Fruit fly (Drosophila melanogaster) S2 (cell line): ENCODE measurements around the gene Brr2.
A peak's percentile ranks its signal among the peaks of the same experiment; 100 is the strongest.

ENCODE experiments used
- CG8478 ChIP-seq: fragments of >200 bp; optimal IDR thresholded peaks from 2 replicates; lab custom pipeline; 2018
- CTCF ChIP-seq, 2 experiments: fragments of >200 bp; optimal IDR thresholded peaks; 2 replicates each; lab custom pipeline; 2018

Brr2 gene

DNA sequence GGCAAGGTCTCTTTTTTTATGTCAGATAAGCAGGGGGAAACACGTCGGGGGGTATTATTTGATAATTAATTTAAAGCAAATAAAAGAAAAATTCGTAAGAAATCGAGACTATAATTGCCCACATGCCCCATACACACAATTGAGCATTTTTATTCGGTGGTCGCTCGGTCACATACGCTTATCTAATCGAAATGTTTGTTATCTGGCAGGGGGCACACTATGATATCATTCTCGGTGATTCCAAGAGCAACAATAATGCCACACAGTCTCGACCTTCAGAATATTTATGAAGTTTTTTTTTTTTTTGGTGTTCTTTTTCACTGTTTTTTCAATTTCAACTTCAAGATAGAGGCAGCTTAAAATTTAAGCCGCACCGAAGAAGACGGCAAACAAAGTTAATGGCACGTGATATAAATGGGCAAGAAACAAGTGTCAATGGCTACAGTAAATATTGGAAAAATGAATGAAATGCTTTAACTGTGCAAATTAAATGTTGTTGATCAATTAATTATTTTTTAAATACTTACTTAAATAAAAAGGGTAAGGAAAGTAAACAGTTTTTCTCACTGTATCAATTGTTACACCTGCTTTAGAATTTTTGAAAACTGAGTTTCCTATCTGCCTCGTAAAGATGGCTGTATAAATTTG is 31.8 kb upstream of the Brr2 start:
- TF ChIP-seq CG8478 (lab: Kevin White, UChicago) = no peak
- no peak for TF ChIP-seq CTCF (optimal IDR thresholded peaks at IDR 0.05; lab: Kevin White, UChicago)

- TF ChIP-seq CG8478 (lab: Kevin White, UChicago) (no peak), CTCF (optimal IDR thresholded peaks at IDR 0.05; lab: Kevin White, UChicago) (no peak)
Observed at dm6 chr3L:15998217-15998616, 30.5 kb upstream of the Brr2 start.

dm6 chr3L:15996019-15996418 is 28.3 kb upstream of the Brr2 start:
- TF ChIP-seq CG8478 (lab: Kevin White, UChicago) (no peak), CTCF (optimal IDR thresholded peaks at IDR 0.05; lab: Kevin White, UChicago) (no peak)

DNA sequence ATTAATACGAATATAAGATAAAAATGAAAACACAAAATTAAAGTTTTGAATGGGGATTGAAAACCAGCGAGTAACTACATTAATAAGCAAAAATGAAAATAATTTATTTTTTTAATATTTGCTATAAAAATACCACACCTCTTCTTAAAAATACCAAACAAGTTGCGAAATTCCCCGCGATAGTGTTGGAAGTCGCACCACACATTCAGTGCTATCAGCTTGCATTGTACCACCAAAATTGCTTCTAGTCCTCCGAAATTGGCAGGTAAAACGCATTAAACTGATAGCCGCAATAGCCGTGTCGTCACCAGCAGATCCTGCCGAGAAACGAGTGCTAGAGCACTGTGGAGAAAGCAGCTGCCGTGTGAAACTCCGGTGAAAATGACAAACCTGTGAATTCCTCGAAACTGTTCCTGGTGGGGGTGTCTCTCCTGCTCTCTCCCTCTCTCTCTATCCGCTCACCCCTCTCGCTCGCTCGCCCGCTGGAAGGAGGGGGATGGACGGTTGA is 20.4 kb upstream of the Brr2 start, which contains the start of gene Hip14:
Gene Hip14 (plus strand): TSS at position 198 of the 508 bp plus-strand sequence.
- TF ChIP-seq CG8478 (lab: Kevin White, UChicago) = no peak
- peak in 1 of 2 experiments; percentile 32 for TF ChIP-seq CTCF (optimal IDR thresholded peaks at IDR 0.05; lab: Kevin White, UChicago)

dm6 chr3L:15987635-15988034 is 20.0 kb upstream of the Brr2 start, which contains the start of gene PolD1:
TSS of gene PolD1 (minus strand) at chr3L:15987815.
- no peak for TF ChIP-seq CG8478 (lab: Kevin White, UChicago)
- TF ChIP-seq CTCF (optimal IDR thresholded peaks at IDR 0.05; lab: Kevin White, UChicago) = no peak

DNA sequence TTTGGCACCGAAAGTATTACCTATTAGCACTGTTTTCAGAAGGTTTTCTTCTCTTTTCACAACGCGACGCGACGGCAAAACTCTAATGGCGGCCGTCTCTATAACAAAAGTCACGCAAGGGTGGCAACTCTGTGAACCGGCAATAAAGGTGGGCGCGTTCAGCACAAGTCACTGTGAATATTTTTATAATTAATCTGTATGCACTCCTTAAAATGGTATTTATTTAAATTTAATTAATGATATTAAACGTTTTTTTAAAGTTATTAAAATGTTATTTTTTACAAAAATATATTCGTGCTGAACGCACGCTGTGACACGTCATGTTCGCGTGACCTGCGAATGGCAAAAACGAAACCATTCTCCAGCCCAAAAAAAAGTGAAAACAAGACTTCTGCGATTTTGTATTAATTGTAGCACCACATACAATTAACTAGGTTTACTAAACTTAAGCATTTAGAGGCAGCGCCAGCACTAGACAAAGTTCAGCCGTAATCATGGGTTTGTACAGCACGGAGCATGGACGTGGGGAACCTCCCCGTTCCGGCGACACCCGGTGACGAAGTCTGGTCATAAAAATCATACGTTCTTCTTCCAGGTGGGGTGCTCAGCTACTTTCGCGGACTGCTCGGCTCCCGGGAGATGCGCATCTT is 15.2 kb upstream of the Brr2 start, which contains the start of the genes brm and Arl1:
Gene brm (minus strand): TSS at position 87 of the 650 bp plus-strand sequence.
Gene Arl1 (plus strand): TSS at position 353 of the 650 bp plus-strand sequence.
- TF ChIP-seq CTCF (optimal IDR thresholded peaks at IDR 0.05; lab: Kevin White, UChicago) (no peak), CG8478 (lab: Kevin White, UChicago) (no peak)

DNA sequence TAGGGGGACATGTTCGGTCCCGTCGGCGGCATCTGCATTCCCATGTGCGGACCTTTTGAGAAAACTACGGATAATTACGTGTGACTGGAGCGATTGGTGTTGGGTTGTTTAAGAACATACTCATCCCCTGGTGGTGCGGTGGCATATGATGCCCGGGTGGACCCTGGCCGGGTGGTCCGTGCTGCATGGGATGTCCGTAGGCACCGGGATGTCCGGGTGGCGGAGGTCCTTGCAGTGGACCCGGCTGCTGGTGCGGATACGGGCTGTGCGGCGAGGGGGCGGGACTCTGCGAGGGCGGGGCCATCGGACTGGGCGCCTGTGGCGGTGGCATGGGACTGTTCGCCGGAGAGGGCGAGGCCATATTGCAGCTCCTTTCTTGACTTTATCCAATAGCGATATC is 14.5 kb upstream of the Brr2 start:
- TF ChIP-seq CTCF (optimal IDR thresholded peaks at IDR 0.05; lab: Kevin White, UChicago) (no peak), CG8478 (lab: Kevin White, UChicago) (no peak)

DNA sequence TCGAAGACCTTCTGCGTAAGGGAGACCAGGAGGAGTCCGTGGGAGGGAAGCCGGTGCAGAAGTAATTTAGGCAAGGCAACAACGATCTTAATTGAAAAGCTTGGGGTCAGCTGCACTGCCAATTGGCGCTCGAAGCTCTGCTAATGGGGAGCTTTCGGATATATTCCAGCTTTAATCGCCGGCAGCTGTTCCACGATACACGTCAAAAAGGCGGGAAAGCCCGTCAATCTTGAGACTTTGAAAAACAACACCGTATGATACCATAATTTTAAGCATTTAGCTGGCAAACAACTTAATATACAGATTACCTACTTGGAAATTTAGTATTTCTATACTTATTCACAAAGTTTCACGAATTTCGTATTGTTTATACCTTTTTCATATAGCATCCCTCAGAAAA is 13.7 kb upstream of the Brr2 start:
- TF ChIP-seq CG8478 (lab: Kevin White, UChicago) (no peak), CTCF (optimal IDR thresholded peaks at IDR 0.05; lab: Kevin White, UChicago) (no peak)

dm6 chr3L:15979912-15980311 is 12.2 kb upstream of the Brr2 start, which contains the start of gene CG17027:
TSS of gene CG17027 (plus strand) at chr3L:15980100.
- TF ChIP-seq CG8478 (lab: Kevin White, UChicago) = no peak
- TF ChIP-seq CTCF (optimal IDR thresholded peaks at IDR 0.05; lab: Kevin White, UChicago) = no peak

DNA sequence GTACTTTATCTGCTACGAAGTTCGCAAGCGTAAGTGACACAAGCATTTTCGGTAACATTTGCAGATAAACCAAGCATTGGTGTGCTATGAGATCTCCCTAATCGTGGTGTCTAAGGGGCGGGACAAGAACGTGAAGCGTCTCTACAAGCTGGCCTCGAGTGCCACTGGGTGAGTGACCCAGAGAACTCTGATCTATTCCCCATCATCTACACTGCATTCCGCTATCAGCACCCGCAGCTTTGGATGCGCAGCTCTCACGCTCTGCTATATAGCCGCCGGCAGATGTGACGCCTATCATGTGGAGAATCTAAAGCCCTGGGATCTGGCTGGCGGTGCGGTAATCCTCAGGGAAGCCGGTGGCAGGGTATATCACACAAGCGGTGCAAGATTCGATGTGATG is 11.6 kb upstream of the Brr2 start:
- TF ChIP-seq CG8478 (lab: Kevin White, UChicago) (no peak), CTCF (optimal IDR thresholded peaks at IDR 0.05; lab: Kevin White, UChicago) (no peak)

dm6 chr3L:15978224-15978623 is 10.6 kb upstream of the Brr2 start, which contains the start of gene CG17028:
TSS of gene CG17028 (plus strand) at chr3L:15978524.
- TF ChIP-seq CG8478 (lab: Kevin White, UChicago) (no peak), CTCF (optimal IDR thresholded peaks at IDR 0.05; lab: Kevin White, UChicago) (no peak)

dm6 chr3L:15977565-15977964 is 9.9 kb upstream of the Brr2 start:
- TF ChIP-seq CG8478 (lab: Kevin White, UChicago) = no peak
- TF ChIP-seq CTCF (optimal IDR thresholded peaks at IDR 0.05; lab: Kevin White, UChicago) = no peak

DNA sequence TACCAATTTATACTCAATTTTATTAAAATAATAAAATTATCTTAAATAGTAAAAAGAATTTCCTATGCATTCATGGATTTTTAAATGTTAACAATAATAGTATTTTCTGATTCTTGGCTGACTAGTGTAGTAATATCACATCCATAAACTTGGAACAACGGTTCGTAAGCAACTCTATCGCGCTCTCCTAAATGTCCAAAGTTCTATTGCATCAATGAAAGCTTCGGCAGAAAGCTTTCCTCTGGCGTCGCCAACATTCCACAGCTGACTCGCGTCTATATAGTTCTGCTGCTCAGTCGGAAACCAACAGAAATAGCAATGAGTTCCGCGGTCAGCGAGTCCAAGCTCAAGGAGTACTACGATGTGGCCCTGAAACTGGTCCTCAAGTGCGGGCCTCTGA is 9.1 kb upstream of the Brr2 start, which contains the start of gene CG17029:
Gene CG17029 (plus strand): TSS at position 113 of the 400 bp plus-strand sequence.
- TF ChIP-seq CTCF (optimal IDR thresholded peaks at IDR 0.05; lab: Kevin White, UChicago) (no peak), CG8478 (lab: Kevin White, UChicago) (no peak)

dm6 chr3L:15975068-15975467 is 7.4 kb upstream of the Brr2 start, which contains the start of gene CG17026:
TSS of gene CG17026 (plus strand) at chr3L:15975368.
- TF ChIP-seq CG8478 (lab: Kevin White, UChicago) = no peak
- no peak for TF ChIP-seq CTCF (optimal IDR thresholded peaks at IDR 0.05; lab: Kevin White, UChicago)

- TF ChIP-seq CTCF (optimal IDR thresholded peaks at IDR 0.05; lab: Kevin White, UChicago) = no peak
- no peak for TF ChIP-seq CG8478 (lab: Kevin White, UChicago)
Observed at dm6 chr3L:15974166-15974565, 6.5 kb upstream of the Brr2 start.
